Fruit fly (Drosophila melanogaster) whole organism, adult: Measurements from ENCODE around the gene CG6441.

Source experiments
- CG11617 ChIP-seq: fragments of 200-800 bp; sonication (Bioruptor generic); optimal IDR thresholded peaks from 2 replicates; lab custom pipeline; 2017; ENCODE audit warnings: mild to moderate bottlenecking, missing biosample characterization, missing genetic modification reagents, missing genetic modification characterization
- CG12768 ChIP-seq: fragments of 200-800 bp; sonication (Bioruptor generic); optimal IDR thresholded peaks from 2 replicates; lab custom pipeline; 2017; ENCODE audit warnings: missing biosample characterization, missing genetic modification characterization, mild to moderate bottlenecking, moderate library complexity, missing genetic modification reagents
- CG14711 ChIP-seq: fragments of 200-800 bp; sonication (Bioruptor generic); optimal IDR thresholded peaks from 2 replicates; lab custom pipeline; 2018; ENCODE audit warnings: missing biosample characterization, mild to moderate bottlenecking, missing genetic modification characterization, moderate library complexity
- CG1620 ChIP-seq: fragments of 200-800 bp; sonication (Bioruptor generic); optimal IDR thresholded peaks from 2 replicates; lab custom pipeline; 2016; ENCODE audit warnings: missing biosample characterization, missing genetic modification characterization
- CG33017 ChIP-seq: fragments of 200-800 bp; sonication (Bioruptor generic); optimal IDR thresholded peaks from 2 replicates; lab custom pipeline; 2018; ENCODE audit warnings: missing biosample characterization, mild to moderate bottlenecking, missing genetic modification characterization, moderate library complexity
- CG5204 ChIP-seq: fragments of 200-800 bp; sonication (Bioruptor generic); optimal IDR thresholded peaks from 2 replicates; lab custom pipeline; 2016; ENCODE audit warnings: missing biosample characterization, missing genetic modification characterization
- CG7045 ChIP-seq: fragments of 200-800 bp; sonication (Bioruptor generic); optimal IDR thresholded peaks from 2 replicates; lab custom pipeline; 2017; ENCODE audit warnings: missing biosample characterization, mild to moderate bottlenecking, missing genetic modification characterization
- CG7101 ChIP-seq: fragments of 200-800 bp; sonication (Bioruptor generic); optimal IDR thresholded peaks from 2 replicates; lab custom pipeline; 2018; ENCODE audit warnings: missing biosample characterization, mild to moderate bottlenecking, missing genetic modification characterization, moderate library complexity
- Clk ChIP-seq: fragments of 200-800 bp; sonication (Bioruptor generic); optimal IDR thresholded peaks from 2 replicates; lab custom pipeline; 2017; ENCODE audit warnings: missing biosample characterization, missing genetic modification characterization
- Crg-1 ChIP-seq: fragments of 200-800 bp; sonication (Bioruptor generic); optimal IDR thresholded peaks from 2 replicates; lab custom pipeline; 2016; ENCODE audit warnings: missing biosample characterization, missing genetic modification characterization
- Hr96 ChIP-seq: fragments of 200-800 bp; sonication (Bioruptor generic); optimal IDR thresholded peaks from 2 replicates; lab custom pipeline; 2016; ENCODE audit warnings: missing biosample characterization, missing genetic modification characterization
- Mnt ChIP-seq: fragments of 200-800 bp; sonication (Bioruptor generic); optimal IDR thresholded peaks from 2 replicates; lab custom pipeline; 2016; ENCODE audit warnings: missing biosample characterization, mild to moderate bottlenecking, missing genetic modification characterization
- bab1 ChIP-seq: fragments of 200-800 bp; sonication (Bioruptor generic); optimal IDR thresholded peaks from 3 replicates; lab custom pipeline; 2019; ENCODE audit warnings: missing biosample characterization, mild to moderate bottlenecking, missing genetic modification characterization, moderate library complexity
- cic ChIP-seq: fragments of 200-800 bp; sonication (Bioruptor generic); optimal IDR thresholded peaks from 2 replicates; lab custom pipeline; 2017; ENCODE audit warnings: missing biosample characterization, mild to moderate bottlenecking, missing genetic modification characterization, moderate library complexity
- cnc ChIP-seq, 2 experiments: fragments of >200 bp; optimal IDR thresholded peaks; 2 replicates each; lab custom pipeline; 2017
- kay ChIP-seq: fragments of 200-800 bp; sonication (Bioruptor generic); peaks from one replicate; lab custom pipeline; 2016; ENCODE audit warnings: missing biosample characterization, missing genetic modification characterization, borderline replicate concordance
- ovo ChIP-seq: fragments of 200-800 bp; sonication (Bioruptor generic); optimal IDR thresholded peaks from 2 replicates; lab custom pipeline; 2016; ENCODE audit warnings: missing biosample characterization, missing genetic modification characterization
- pad ChIP-seq: fragments of 200-800 bp; sonication (Bioruptor generic); optimal IDR thresholded peaks from 3 replicates; lab custom pipeline; 2017; ENCODE audit warnings: missing biosample characterization, missing genetic modification characterization, mild to moderate bottlenecking, moderate library complexity, missing genetic modification reagents
- tj ChIP-seq: fragments of 200-800 bp; sonication (Bioruptor generic); optimal IDR thresholded peaks from 3 replicates; lab custom pipeline; 2017; ENCODE audit warnings: missing biosample characterization, mild to moderate bottlenecking, missing genetic modification characterization, moderate library complexity
- toe ChIP-seq: fragments of 200-800 bp; sonication (Bioruptor generic); optimal IDR thresholded peaks from 2 replicates; lab custom pipeline; 2016; ENCODE audit warnings: missing biosample characterization, missing genetic modification characterization

Gene CG6441

dm6 chr2L:7435475-7435874, 39.0 kb upstream of the CG6441 start:
- TF ChIP-seq ovo (GFP tag; lab: Kevin White, UChicago) (no peak), tj (GFP tag; lab: Kevin White, UChicago) (no peak), cic (GFP tag; lab: Kevin White, UChicago) (no peak), pad (GFP tag; lab: Kevin White, UChicago) (no peak), CG1620 (no peak), CG12768 (no peak), Mnt (no peak), CG5204 (no peak), CG11617 (GFP tag; lab: Kevin White, UChicago) (no peak), CG7101 (tag; lab: Kevin White, UChicago) (no peak), kay (GFP tag; lab: Kevin White, UChicago) (no peak), CG7045 (GFP tag; lab: Kevin White, UChicago) (no peak), Crg-1 (no peak), toe (GFP tag; lab: Kevin White, UChicago) (no peak), CG33017 (tag; lab: Kevin White, UChicago) (no peak), bab1 (no peak), CG14711 (tag; lab: Kevin White, UChicago) (no peak)

dm6 chr2L:7436492-7437324, 37.8 kb upstream of the CG6441 start:
- TF ChIP-seq CG33017 (tag; lab: Kevin White, UChicago), result peak; percentile 65
- peak; percentile 93 for TF ChIP-seq cic (GFP tag; lab: Kevin White, UChicago)
- peak; percentile 57 for TF ChIP-seq CG14711 (tag; lab: Kevin White, UChicago)
- peak; percentile 57 for TF ChIP-seq CG11617 (GFP tag; lab: Kevin White, UChicago)
- TF ChIP-seq CG12768, result peak; percentile 72
- peak; percentile 55 for TF ChIP-seq Clk (GFP tag; lab: Kevin White, UChicago)
- peak; percentile 76 for TF ChIP-seq CG7045 (GFP tag; lab: Kevin White, UChicago)
- TF ChIP-seq tj (GFP tag; lab: Kevin White, UChicago), result peak; percentile 85
- peak; percentile 81 for TF ChIP-seq toe (GFP tag; lab: Kevin White, UChicago)
- TF ChIP-seq Crg-1, result peak; percentile 96
- TF ChIP-seq CG5204, result peak; percentile 62
- peak; percentile 94 for TF ChIP-seq CG1620
- TF ChIP-seq pad (GFP tag; lab: Kevin White, UChicago), result peak; percentile 72
- peak; percentile 89 for TF ChIP-seq ovo (GFP tag; lab: Kevin White, UChicago)
- peak; percentile 27 for TF ChIP-seq bab1
- no peak for TF ChIP-seq cnc (optimal IDR thresholded peaks at IDR 0.05; lab: Kevin White, UChicago)
- peak; percentile 66 for TF ChIP-seq Mnt
- TF ChIP-seq Hr96 (GFP tag; lab: Kevin White, UChicago), result peak; percentile 75
- TF ChIP-seq CG7101 (tag; lab: Kevin White, UChicago), result peak; percentile 79
- peak; percentile 93 for TF ChIP-seq kay (GFP tag; lab: Kevin White, UChicago)

dm6 chr2L:7437325-7437707, 37.2 kb upstream of the CG6441 start, which contains the start of gene CG5973:
Gene CG5973 (plus strand): TSS chr2L:7437492.
- TF ChIP-seq CG11617 (GFP tag; lab: Kevin White, UChicago), result no peak
- no peak for TF ChIP-seq CG7101 (tag; lab: Kevin White, UChicago)
- TF ChIP-seq CG7045 (GFP tag; lab: Kevin White, UChicago), result no peak
- TF ChIP-seq toe (GFP tag; lab: Kevin White, UChicago), result no peak
- no peak for TF ChIP-seq pad (GFP tag; lab: Kevin White, UChicago)
- TF ChIP-seq CG1620, result no peak
- TF ChIP-seq cic (GFP tag; lab: Kevin White, UChicago), result no peak
- no peak for TF ChIP-seq ovo (GFP tag; lab: Kevin White, UChicago)
- TF ChIP-seq CG12768, result no peak
- TF ChIP-seq bab1, result no peak
- TF ChIP-seq Crg-1, result no peak
- TF ChIP-seq Hr96 (GFP tag; lab: Kevin White, UChicago), result no peak
- TF ChIP-seq CG33017 (tag; lab: Kevin White, UChicago), result no peak
- TF ChIP-seq tj (GFP tag; lab: Kevin White, UChicago), result no peak
- TF ChIP-seq kay (GFP tag; lab: Kevin White, UChicago), result no peak
- TF ChIP-seq cnc (optimal IDR thresholded peaks at IDR 0.05; lab: Kevin White, UChicago), result no peak
- no peak for TF ChIP-seq CG5204
- TF ChIP-seq CG14711 (tag; lab: Kevin White, UChicago), result no peak
- TF ChIP-seq Clk (GFP tag; lab: Kevin White, UChicago), result no peak
- TF ChIP-seq Mnt, result no peak

- TF ChIP-seq CG7101 (tag; lab: Kevin White, UChicago) (peak; percentile 2), bab1 (peak; percentile 9), tj (GFP tag; lab: Kevin White, UChicago) (peak; percentile 19), CG5204 (no peak), CG14711 (tag; lab: Kevin White, UChicago) (no peak), CG33017 (tag; lab: Kevin White, UChicago) (peak; percentile 36)
These were observed 36.0 kb upstream of the CG6441 start for dm6 chr2L:7438505-7438904.

- TF ChIP-seq tj (GFP tag; lab: Kevin White, UChicago) (no peak), CG5204 (no peak), Hr96 (GFP tag; lab: Kevin White, UChicago) (no peak), pad (GFP tag; lab: Kevin White, UChicago) (no peak), Crg-1 (no peak), CG11617 (GFP tag; lab: Kevin White, UChicago) (no peak), CG33017 (tag; lab: Kevin White, UChicago) (no peak), bab1 (no peak), CG14711 (tag; lab: Kevin White, UChicago) (no peak), Mnt (no peak), Clk (GFP tag; lab: Kevin White, UChicago) (no peak), CG7101 (tag; lab: Kevin White, UChicago) (no peak), ovo (GFP tag; lab: Kevin White, UChicago) (no peak), CG12768 (peak; percentile 5), CG1620 (no peak), kay (GFP tag; lab: Kevin White, UChicago) (peak; percentile 69), toe (GFP tag; lab: Kevin White, UChicago) (no peak), CG7045 (GFP tag; lab: Kevin White, UChicago) (no peak), cnc (optimal IDR thresholded peaks at IDR 0.05; lab: Kevin White, UChicago) (peak in 1 of 2 experiments; percentile 13), cic (GFP tag; lab: Kevin White, UChicago) (peak; percentile 25)
These were observed 34.0 kb upstream of the CG6441 start for dm6 chr2L:7440458-7441018.
